Fruit fly (Drosophila melanogaster): Measurements from ENCODE around the gene Nepl13.

The Nepl13 gene

DNA sequence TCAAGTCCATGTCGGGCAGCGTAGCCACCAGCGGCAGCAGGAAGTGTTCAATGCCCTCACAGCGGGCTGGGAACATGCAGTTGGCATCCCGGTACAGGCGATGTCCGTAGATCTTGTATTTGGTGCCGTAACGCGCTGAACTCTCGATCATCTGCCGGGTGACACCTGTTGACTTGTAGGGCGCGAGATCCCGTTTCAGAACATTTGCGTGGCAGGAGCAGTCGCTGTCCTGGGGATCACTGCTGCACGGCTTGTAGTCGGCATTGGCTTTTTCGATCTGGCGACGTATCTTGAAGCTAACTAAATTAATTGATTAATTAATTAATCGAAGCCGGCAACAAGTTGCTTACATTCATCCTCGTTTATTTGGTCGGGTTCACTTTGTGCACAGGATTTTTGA lies 10.8 kb downstream of the Nepl13 start:
- no peak for TF ChIP-seq Hr39 (GFP tag; optimal IDR thresholded peaks at IDR 0.05)
- TF ChIP-seq ss (GFP tag; optimal IDR thresholded peaks at IDR 0.05), result no peak
- TF ChIP-seq CG11762 (GFP tag; optimal IDR thresholded peaks at IDR 0.05; ENCODE audit: insufficient read depth), result no peak
- TF ChIP-seq spab (GFP tag; optimal IDR thresholded peaks at IDR 0.05), result no peak
- TF ChIP-seq eg (GFP tag; IDR thresholded peaks at IDR 0.05), result no peak
- no peak for TF ChIP-seq CG6163 (GFP tag; IDR thresholded peaks at IDR 0.05)
- TF ChIP-seq Gug (GFP tag; IDR thresholded peaks at IDR 0.05), result no peak
- no peak for TF ChIP-seq CG8319 (GFP tag; optimal IDR thresholded peaks at IDR 0.05)

DNA sequence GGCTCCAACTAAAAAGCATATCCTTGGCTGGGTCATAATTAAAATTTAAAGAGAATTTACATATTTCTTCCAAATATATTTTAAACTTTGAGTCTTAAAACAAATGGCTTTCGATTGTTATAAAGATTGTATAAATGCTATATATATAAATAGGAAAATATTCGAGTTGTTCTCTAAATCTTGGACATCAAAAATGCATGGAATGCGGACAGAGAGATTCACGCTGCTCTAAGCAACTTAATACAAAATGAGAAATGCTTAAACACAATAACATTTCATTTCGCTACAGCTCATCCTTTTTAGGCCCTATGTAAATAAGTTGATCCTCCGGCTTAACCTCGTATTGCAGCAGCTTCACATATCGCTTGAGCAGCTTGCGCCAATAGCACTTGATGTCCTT lies 11.9 kb downstream of the Nepl13 start, which contains the start of gene CG31139:
Gene CG31139, minus strand, starts transcription at position 101 of the 400 bp plus-strand sequence.
- TF ChIP-seq cyc (GFP tag; optimal IDR thresholded peaks at IDR 0.05), result no peak
- no peak for TF ChIP-seq Met (GFP tag; optimal IDR thresholded peaks at IDR 0.05)
- TF ChIP-seq Hr38 (GFP tag; optimal IDR thresholded peaks at IDR 0.05), result no peak
- TF ChIP-seq Lpt (GFP tag; optimal IDR thresholded peaks at IDR 0.05), result no peak
- no peak for TF ChIP-seq Sox102F (GFP tag; optimal IDR thresholded peaks at IDR 0.05)
- no peak for TF ChIP-seq Sox15 (GFP tag; optimal IDR thresholded peaks at IDR 0.05)
- TF ChIP-seq OdsH (GFP tag; optimal IDR thresholded peaks at IDR 0.05), result no peak
- TF ChIP-seq CG7368 (GFP tag; optimal IDR thresholded peaks at IDR 0.05), result no peak
- TF ChIP-seq CG9139 (GFP tag; optimal IDR thresholded peaks at IDR 0.05), result no peak
- no peak for TF ChIP-seq CG8632 (GFP tag; optimal IDR thresholded peaks at IDR 0.05)
- TF ChIP-seq CG34406 (GFP tag; optimal IDR thresholded peaks at IDR 0.05), result no peak
- no peak for TF ChIP-seq CG15336 (GFP tag; IDR thresholded peaks at IDR 0.05)
- no peak for TF ChIP-seq CG8319 (GFP tag; optimal IDR thresholded peaks at IDR 0.05)
- TF ChIP-seq CG11902 (GFP tag; optimal IDR thresholded peaks at IDR 0.05), result no peak
- no peak for TF ChIP-seq CG1621 (tag; optimal IDR thresholded peaks at IDR 0.05)
- TF ChIP-seq CG8119 (GFP tag; IDR thresholded peaks at IDR 0.05), result no peak

DNA sequence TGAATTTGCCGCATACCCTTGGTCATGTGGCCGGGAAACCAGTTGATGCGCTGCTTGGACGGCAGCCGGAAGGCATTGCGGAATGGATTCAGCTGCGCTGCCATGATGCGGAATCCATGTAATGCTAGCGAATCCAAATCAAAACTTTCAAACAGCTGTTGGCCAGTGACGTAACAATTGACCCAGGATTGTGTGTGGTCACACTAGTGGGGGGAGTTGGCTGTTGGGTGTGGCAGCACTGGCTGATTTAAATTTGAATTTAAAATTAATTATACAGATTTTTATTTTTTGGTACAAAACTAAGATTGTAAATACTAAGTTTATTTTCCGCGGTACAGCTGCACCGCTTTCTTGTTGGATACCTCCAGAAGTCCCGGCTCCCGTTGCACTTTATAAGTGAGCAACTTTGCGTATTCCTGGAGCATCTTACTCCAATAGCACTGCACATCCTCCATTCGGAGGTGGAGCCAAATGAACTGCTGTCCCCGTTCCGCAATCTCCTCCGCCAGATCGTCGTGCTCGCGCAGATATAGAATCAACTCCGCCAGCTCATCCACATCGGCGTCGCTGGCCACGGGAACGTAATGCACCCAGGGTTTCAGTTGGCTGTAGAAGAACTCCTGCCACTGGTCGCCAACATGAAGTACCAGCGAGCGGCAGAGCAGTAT lies 13.3 kb downstream of the Nepl13 start, which contains the start of gene CG17141:
Gene CG17141, minus strand, starts transcription at position 177 of the 668 bp plus-strand sequence.
- TF ChIP-seq CG31627 (GFP tag; optimal IDR thresholded peaks at IDR 0.05), result no peak
- no peak for TF ChIP-seq CG6808 (GFP tag; optimal IDR thresholded peaks at IDR 0.05)
- TF ChIP-seq CG3919 (GFP tag; optimal IDR thresholded peaks at IDR 0.05), result no peak
- TF ChIP-seq Eip93F (GFP tag; optimal IDR thresholded peaks at IDR 0.05), result no peak
- no peak for TF ChIP-seq CG6854 (GFP tag; optimal IDR thresholded peaks at IDR 0.05)
- no peak for TF ChIP-seq CG7368 (GFP tag; optimal IDR thresholded peaks at IDR 0.05)
- TF ChIP-seq Blimp-1 (GFP tag; optimal IDR thresholded peaks at IDR 0.05), result no peak
- no peak for TF ChIP-seq Met (GFP tag; optimal IDR thresholded peaks at IDR 0.05)
- TF ChIP-seq Gug (GFP tag; IDR thresholded peaks at IDR 0.05), result no peak
- TF ChIP-seq fkh (GFP tag; optimal IDR thresholded peaks at IDR 0.05), result no peak
- no peak for TF ChIP-seq CG3032 (tag; optimal IDR thresholded peaks at IDR 0.05)
- no peak for TF ChIP-seq Smox (GFP tag; optimal IDR thresholded peaks at IDR 0.05)
- no peak for TF ChIP-seq dac (GFP tag; optimal IDR thresholded peaks at IDR 0.05)
- no peak for TF ChIP-seq Ets21C (GFP tag; optimal IDR thresholded peaks at IDR 0.05)
- no peak for TF ChIP-seq CG8632 (GFP tag; optimal IDR thresholded peaks at IDR 0.05)

DNA sequence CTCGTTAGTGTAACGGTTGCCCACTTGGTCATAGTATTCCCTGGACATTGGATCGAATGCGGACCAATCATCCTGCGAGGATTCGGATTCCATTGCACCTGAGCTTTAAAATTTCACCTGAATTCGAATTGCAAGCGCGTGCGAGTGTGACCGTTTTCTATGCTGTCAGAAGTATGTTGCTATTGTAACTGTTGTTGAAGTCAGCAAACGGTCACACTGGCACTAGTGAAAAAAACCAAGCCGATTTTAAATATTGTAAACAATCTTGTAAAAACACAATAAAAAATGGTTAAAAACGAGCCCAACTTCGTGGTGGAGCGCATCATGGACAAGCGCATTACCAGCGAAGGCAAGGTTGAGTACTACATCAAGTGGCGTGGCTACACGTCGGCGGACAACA lies 15.4 kb downstream of the Nepl13 start, which contains the start of the genes vret and HP1c:
Gene vret, minus strand, starts transcription at position 150 of the 400 bp plus-strand sequence.
Gene HP1c, plus strand, starts transcription at position 189 of the 400 bp plus-strand sequence.
- TF ChIP-seq esn (GFP tag; optimal IDR thresholded peaks at IDR 0.05), result no peak
- TF ChIP-seq ss (GFP tag; optimal IDR thresholded peaks at IDR 0.05), result no peak
- no peak for TF ChIP-seq Hr38 (GFP tag; optimal IDR thresholded peaks at IDR 0.05)
- no peak for TF ChIP-seq CG6276 (GFP tag; optimal IDR thresholded peaks at IDR 0.05)
- TF ChIP-seq Sox14 (GFP tag; optimal IDR thresholded peaks at IDR 0.05), result no peak
- TF ChIP-seq Sox102F (GFP tag; optimal IDR thresholded peaks at IDR 0.05), result no peak
- TF ChIP-seq Sox15 (GFP tag; optimal IDR thresholded peaks at IDR 0.05), result no peak
- no peak for TF ChIP-seq CG6854 (GFP tag; optimal IDR thresholded peaks at IDR 0.05)

Data from whole organism, prepupa.